Worm (Caenorhabditis elegans): ENCODE measurements around the gene gfat-2.
"Not testable (repeated sequence)": the region's sequence is repeated elsewhere in the genome, so short reads cannot be mapped to it uniquely, and the experiment has no call there.

The gfat-2 gene

ce11 chrIV:11416724-11417123 lies 6.7 kb downstream of the gfat-2 start, which contains the start of gene F22B3.5:
F22B3.5 (minus strand) TSS chrIV:11416824.
- not testable (repeated sequence) for TF ChIP-seq tbx-7, Y22D7AL.16, ttx-3 (tag; optimal IDR thresholded peaks at IDR 0.05)

- TF ChIP-seq ceh-31 (tag; optimal IDR thresholded peaks at IDR 0.05) (no peak), pqm-1 (tag; optimal IDR thresholded peaks at IDR 0.05) (no peak), dmd-4 (tag; optimal IDR thresholded peaks at IDR 0.05; ENCODE audit: borderline replicate concordance) (no peak), eyg-1 (tag; optimal IDR thresholded peaks at IDR 0.05) (no peak), ceh-34 (tag; optimal IDR thresholded peaks at IDR 0.05) (no peak)
Observed at ce11 chrIV:11421696-11422095, 11.7 kb downstream of the gfat-2 start, which contains the start of gene F22B3.7. F22B3.7 (minus strand) TSS chrIV:11421796.

- TF ChIP-seq ceh-18 (tag; optimal IDR thresholded peaks at IDR 0.05) = no peak
- no peak for TF ChIP-seq unc-55 (GFP tag; optimal IDR thresholded peaks at IDR 0.05)
- no peak for TF ChIP-seq ttx-3 (tag; optimal IDR thresholded peaks at IDR 0.05)
- no peak for TF ChIP-seq hlh-8 (tag; optimal IDR thresholded peaks at IDR 0.05)
- TF ChIP-seq pqm-1 (tag; optimal IDR thresholded peaks at IDR 0.05) = no peak
- no peak for TF ChIP-seq ceh-31 (tag; optimal IDR thresholded peaks at IDR 0.05)
- TF ChIP-seq zip-5 (tag; optimal IDR thresholded peaks at IDR 0.05) = no peak
- TF ChIP-seq lin-11 (tag; optimal IDR thresholded peaks at IDR 0.05) = no peak
- no peak for TF ChIP-seq C08G9.2 (tag; optimal IDR thresholded peaks at IDR 0.05)
- TF ChIP-seq che-1 (tag; optimal IDR thresholded peaks at IDR 0.05) = no peak
- no peak for TF ChIP-seq elt-2 (tag; optimal IDR thresholded peaks at IDR 0.05)
Observed at ce11 chrIV:11424830-11425229, 14.8 kb downstream of the gfat-2 start, which contains the start of gene F22B3.8. F22B3.8 (minus strand) TSS chrIV:11424930.

ce11 chrIV:11425442-11425841 lies 15.4 kb downstream of the gfat-2 start, which contains the start of gene kin-4:
kin-4 (plus strand) TSS chrIV:11425742.
- TF ChIP-seq pros-1 (tag; optimal IDR thresholded peaks at IDR 0.05) (no peak), dmd-4 (tag; optimal IDR thresholded peaks at IDR 0.05; ENCODE audit: borderline replicate concordance) (no peak), ceh-2 (tag; optimal IDR thresholded peaks at IDR 0.05) (no peak)

- TF ChIP-seq hlh-8 (tag; optimal IDR thresholded peaks at IDR 0.05) (no peak), elt-4 (tag; optimal IDR thresholded peaks at IDR 0.05) (no peak), unc-42 (tag; optimal IDR thresholded peaks at IDR 0.05) (peak; percentile 90), ets-4 (tag; optimal IDR thresholded peaks at IDR 0.05) (no peak)
Observed at ce11 chrIV:11431448-11431847, 21.4 kb downstream of the gfat-2 start.

- TF ChIP-seq tbx-7 (tag; optimal IDR thresholded peaks at IDR 0.05) (no peak), K02D7.2 (tag; optimal IDR thresholded peaks at IDR 0.05) (no peak), ceh-22 (tag; optimal IDR thresholded peaks at IDR 0.05) (no peak), ref-2 (tag; optimal IDR thresholded peaks at IDR 0.05) (no peak), ceh-34 (tag; optimal IDR thresholded peaks at IDR 0.05) (no peak), elt-4 (tag; optimal IDR thresholded peaks at IDR 0.05) (no peak), elt-2 (tag; optimal IDR thresholded peaks at IDR 0.05) (no peak), pax-1 (tag; optimal IDR thresholded peaks at IDR 0.05) (no peak), pha-2 (tag; optimal IDR thresholded peaks at IDR 0.05) (no peak), ceh-24 (tag; optimal IDR thresholded peaks at IDR 0.05) (no peak), mec-3 (tag; optimal IDR thresholded peaks at IDR 0.05; ENCODE audit: borderline replicate concordance) (no peak), ceh-18 (tag; optimal IDR thresholded peaks at IDR 0.05) (peak; percentile 51), fkh-6 (tag; optimal IDR thresholded peaks at IDR 0.05) (no peak), ceh-9 (tag; optimal IDR thresholded peaks at IDR 0.05) (no peak), pha-4 (tag; optimal IDR thresholded peaks at IDR 0.05) (no peak), tbx-2 (tag; optimal IDR thresholded peaks at IDR 0.05) (peak; percentile 58), unc-42 (tag; optimal IDR thresholded peaks at IDR 0.05) (peak; percentile 41), F13H6.1 (tag; optimal IDR thresholded peaks at IDR 0.05) (no peak), pag-3 (tag; optimal IDR thresholded peaks at IDR 0.05; ENCODE audit: borderline replicate concordance) (no peak), unc-86 (tag; optimal IDR thresholded peaks at IDR 0.05) (no peak), C38D4.7 (GFP tag; optimal IDR thresholded peaks at IDR 0.05) (no peak), sdc-2 (tag; optimal IDR thresholded peaks at IDR 0.05) (no peak), ceh-45 (GFP tag; IDR thresholded peaks at IDR 0.05) (no peak), ceh-48 (tag; optimal IDR thresholded peaks at IDR 0.05) (peak; percentile 33), ceh-31 (tag; optimal IDR thresholded peaks at IDR 0.05) (peak; percentile 22), syd-9 (tag; optimal IDR thresholded peaks at IDR 0.05) (no peak), eyg-1 (tag; optimal IDR thresholded peaks at IDR 0.05) (no peak), ceh-19 (GFP tag; optimal IDR thresholded peaks at IDR 0.05) (no peak), hlh-6 (tag; optimal IDR thresholded peaks at IDR 0.05) (no peak)
Observed at ce11 chrIV:11433709-11434108, 23.7 kb downstream of the gfat-2 start.
